Worm (Caenorhabditis elegans) whole organism, young adult: Measurements from ENCODE around the gene epic-2.

Experiments
- F37B4.10 ChIP-seq: fragments of 200-800 bp; sonication (Bioruptor generic); IDR thresholded peaks from 2 replicates; pipeline ENCODE4 v1.3.6; 2022; ENCODE audit warnings: missing genetic modification characterization, missing compliant biosample characterization
- ama-1 ChIP-seq, 3 experiments: fragments of 150-350 bp in 1 of 3; sonication (generic microtip) in 2 of 3; optimal IDR thresholded peaks; 2 replicates each; lab custom pipeline; 2014 to 2018; ENCODE audit warnings: missing biosample characterization in 2 of 3, missing genetic modification characterization in 2 of 3, missing genetic modification reagents in 2 of 3
- attf-5 ChIP-seq: fragments of 200-800 bp; sonication (Bioruptor generic); optimal IDR thresholded peaks from 2 replicates; lab custom pipeline; 2018; ENCODE audit warnings: mild to moderate bottlenecking, missing genetic modification characterization, missing compliant biosample characterization
- ceh-91 ChIP-seq: fragments of 200-800 bp; sonication (Bioruptor generic); IDR thresholded peaks from 2 replicates; pipeline ENCODE4 v1.3.6; 2022; ENCODE audit warnings: missing genetic modification reagents, missing genetic modification characterization, missing compliant biosample characterization
- dpl-1 ChIP-seq: fragments of 150-350 bp; optimal IDR thresholded peaks from 2 replicates; lab custom pipeline; 2014; ENCODE audit warnings: missing biosample characterization, missing genetic modification reagents, missing genetic modification characterization
- egl-18 ChIP-seq: fragments of 200-800 bp; sonication (Bioruptor generic); IDR thresholded peaks from 2 replicates; pipeline ENCODE4 v1.3.6; 2022; ENCODE audit warnings: missing genetic modification reagents, missing genetic modification characterization, missing compliant biosample characterization
- mxl-1 ChIP-seq: sonication (generic microtip); optimal IDR thresholded peaks from 2 replicates; lab custom pipeline; 2016; ENCODE audit warnings: missing genetic modification characterization, missing compliant biosample characterization
- sptf-2 ChIP-seq: fragments of 200-800 bp; sonication (Bioruptor generic); optimal IDR thresholded peaks from 2 replicates; lab custom pipeline; 2018; ENCODE audit warnings: mild to moderate bottlenecking, missing genetic modification characterization, missing compliant biosample characterization
- unc-62 ChIP-seq: fragments of 150-350 bp; optimal IDR thresholded peaks from 2 replicates; lab custom pipeline; 2014; ENCODE audit warnings: missing biosample characterization, missing genetic modification reagents, missing genetic modification characterization

DNA sequence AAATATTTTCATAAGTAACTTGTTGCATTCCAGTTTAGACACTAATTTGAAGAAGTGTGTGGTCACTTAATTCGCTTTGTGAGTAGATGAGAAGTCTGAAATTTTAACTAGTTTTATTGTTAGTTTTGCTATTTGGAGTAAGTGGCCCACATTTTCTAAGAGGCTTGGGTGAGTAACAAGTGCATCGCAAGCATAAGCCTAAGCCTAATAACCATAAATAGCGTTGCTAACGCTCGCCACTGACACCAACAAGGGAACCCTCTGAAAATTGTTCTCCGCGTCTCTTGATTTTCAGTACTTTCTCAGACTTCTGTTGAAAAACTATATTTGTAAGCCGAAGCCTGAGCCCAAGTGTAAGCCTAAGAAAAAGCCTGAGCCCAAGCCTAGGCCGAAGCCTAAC is 3.7 kb downstream of the epic-2 start, which contains the start of gene epic-3:
- no peak for TF ChIP-seq unc-62 (GFP tag; lab: Kevin White, UChicago)
- TF ChIP-seq attf-5 (GFP tag; lab: Kevin White, UChicago): no peak
- TF ChIP-seq sptf-2: no peak
- no peak for TF ChIP-seq egl-18
- TF ChIP-seq ceh-91 (GFP tag; lab: Robert Waterston, UW): no peak
- TF ChIP-seq F37B4.10 (GFP tag; lab: Robert Waterston, UW): no peak
- no peak for TF ChIP-seq mxl-1 (tag; lab: Kevin White, UChicago)
- no peak for TF ChIP-seq dpl-1
- no peak for TF ChIP-seq ama-1 (optimal IDR thresholded peaks at IDR 0.05; lab: Kevin White, UChicago)
- no peak for TF ChIP-seq ama-1 (GFP tag; optimal IDR thresholded peaks at IDR 0.05; lab: Kevin White, UChicago)
